Worm (Caenorhabditis elegans) whole organism, L4 larva: Measurements from ENCODE around the gene F13H10.3.

Experiments
- D1046.2 ChIP-seq: fragments of 200-800 bp; sonication (Bioruptor generic); IDR thresholded peaks from 2 replicates; pipeline ENCODE4 v1.3.6; 2022; ENCODE audit warnings: missing genetic modification characterization, missing compliant biosample characterization
- F10B5.3 ChIP-seq: sonication (generic microtip); optimal IDR thresholded peaks from 2 replicates; lab custom pipeline; 2016; ENCODE audit warnings: mild to moderate bottlenecking, missing genetic modification characterization, missing compliant biosample characterization
- F37D6.2 ChIP-seq: sonication (generic microtip); optimal IDR thresholded peaks from 2 replicates; lab custom pipeline; 2016; ENCODE audit warnings: mild to moderate bottlenecking, missing genetic modification characterization, missing compliant biosample characterization
- F49E8.2 ChIP-seq: sonication (generic microtip); optimal IDR thresholded peaks from 2 replicates; lab custom pipeline; 2016; ENCODE audit warnings: missing compliant biosample characterization, mild to moderate bottlenecking, missing genetic modification characterization, borderline replicate concordance
- Y48G9A.11 ChIP-seq: fragments of 200-800 bp; sonication (Bioruptor generic); IDR thresholded peaks from 2 replicates; pipeline ENCODE4 v1.3.6; 2022; ENCODE audit warnings: missing genetic modification reagents, missing genetic modification characterization, missing compliant biosample characterization
- ZK546.5 ChIP-seq, 2 experiments: sonication (generic microtip); optimal IDR thresholded peaks; 2 replicates each; lab custom pipeline; 2017; ENCODE audit warnings: missing biosample characterization in 2 of 2, missing genetic modification characterization in 2 of 2
- aha-1 ChIP-seq: fragments of 150-350 bp; peaks from one replicate; lab custom pipeline; 2014; ENCODE audit warnings: missing biosample characterization, missing genetic modification characterization
- aly-2 ChIP-seq: sonication (generic microtip); optimal IDR thresholded peaks from 2 replicates; lab custom pipeline; 2018; ENCODE audit warnings: missing biosample characterization, missing genetic modification characterization
- ama-1 ChIP-seq: fragments of 150-350 bp; optimal IDR thresholded peaks from 2 replicates; lab custom pipeline; 2014; ENCODE audit warnings: inconsistent platforms, mixed read lengths
- arid-1 ChIP-seq: fragments of 200-800 bp; sonication (Bioruptor generic); conservative IDR thresholded peaks from 2 replicates; pipeline ENCODE4 v1.3.6; 2022; ENCODE audit warnings: missing genetic modification reagents, missing genetic modification characterization, missing compliant biosample characterization
- attf-4 ChIP-seq: sonication (generic microtip); optimal IDR thresholded peaks from 3 replicates; lab custom pipeline; 2017; ENCODE audit warnings: missing biosample characterization, missing genetic modification characterization
- ceh-28 ChIP-seq: fragments of 150-350 bp; optimal IDR thresholded peaks from 2 replicates; lab custom pipeline; 2014; ENCODE audit warnings: missing biosample characterization, missing genetic modification reagents, missing genetic modification characterization
- ceh-82 ChIP-seq: sonication (generic microtip); optimal IDR thresholded peaks from 2 replicates; lab custom pipeline; 2017; ENCODE audit warnings: missing biosample characterization, missing genetic modification characterization
- ces-1 ChIP-seq: fragments of 150-350 bp; sonication (generic microtip); optimal IDR thresholded peaks from 4 replicates; lab custom pipeline; 2014; ENCODE audit warnings: missing biosample characterization, missing genetic modification reagents, missing genetic modification characterization
- cey-2 ChIP-seq: sonication (generic microtip); optimal IDR thresholded peaks from 3 replicates; lab custom pipeline; 2017; ENCODE audit warnings: missing genetic modification characterization, mild to moderate bottlenecking, missing compliant biosample characterization, antibody characterized with exemption, borderline replicate concordance; ENCODE audit not compliant: insufficient read depth
- ctbp-1 ChIP-seq: fragments of 200-800 bp; sonication (Bioruptor generic); IDR thresholded peaks from 2 replicates; pipeline ENCODE4 v1.3.6; 2022; ENCODE audit warnings: missing genetic modification reagents, missing genetic modification characterization, missing compliant biosample characterization
- daf-16 ChIP-seq, 3 experiments: sonication (generic microtip); optimal IDR thresholded peaks; 2 replicates each; lab custom pipeline; 2016 to 2017; ENCODE audit warnings: missing genetic modification characterization in 3 of 3, missing genetic modification reagents in 3 of 3, mild to moderate bottlenecking in 2 of 3, missing compliant biosample characterization in 2 of 3, missing biosample characterization in 1 of 3, moderate library complexity in 1 of 3
- daf-8 ChIP-seq: fragments of 200-800 bp; sonication (Bioruptor generic); IDR thresholded peaks from 2 replicates; pipeline ENCODE4 v1.3.6; 2022; ENCODE audit warnings: missing genetic modification characterization, missing compliant biosample characterization
- dmd-6 ChIP-seq: fragments of 200-800 bp; sonication (Bioruptor generic); IDR thresholded peaks from 2 replicates; pipeline ENCODE4 v1.3.6; 2022; ENCODE audit warnings: missing genetic modification reagents, missing genetic modification characterization, missing compliant biosample characterization
- dmd-9 ChIP-seq: fragments of 200-800 bp; sonication (Bioruptor generic); IDR thresholded peaks from 2 replicates; pipeline ENCODE4 v1.3.6; 2022; ENCODE audit warnings: missing genetic modification reagents, missing genetic modification characterization, missing compliant biosample characterization
- dve-1 ChIP-seq: sonication (generic microtip); optimal IDR thresholded peaks from 2 replicates; lab custom pipeline; 2017; ENCODE audit warnings: antibody characterized with exemption, mild to moderate bottlenecking, missing genetic modification characterization, missing compliant biosample characterization; ENCODE audit not compliant: insufficient read depth
- fkh-10 ChIP-seq: fragments of 150-350 bp; optimal IDR thresholded peaks from 2 replicates; lab custom pipeline; 2014; ENCODE audit warnings: missing biosample characterization, missing genetic modification reagents, missing genetic modification characterization
- hif-1 ChIP-seq, 2 experiments: sonication (generic microtip); optimal IDR thresholded peaks; 2 replicates each; lab custom pipeline; 2016 to 2017; ENCODE audit warnings: missing compliant biosample characterization in 2 of 2, missing genetic modification characterization in 2 of 2, missing genetic modification reagents in 2 of 2, missing genotype in 2 of 2, mild to moderate bottlenecking in 1 of 2
- lim-7 ChIP-seq: fragments of 200-800 bp; sonication (Bioruptor generic); IDR thresholded peaks from 2 replicates; pipeline ENCODE4 v1.3.6; 2022; ENCODE audit warnings: missing genetic modification characterization, missing compliant biosample characterization
- lin-15B ChIP-seq: fragments of 150-350 bp; sonication (generic microtip); optimal IDR thresholded peaks from 3 replicates; lab custom pipeline; 2014; ENCODE audit warnings: missing biosample characterization, missing genetic modification characterization
- lin-29 ChIP-seq: fragments of 200-800 bp; sonication (Bioruptor generic); IDR thresholded peaks from 2 replicates; pipeline ENCODE4 v1.3.6; 2022; ENCODE audit warnings: missing genetic modification reagents, missing genetic modification characterization, missing compliant biosample characterization
- lin-38 ChIP-seq: fragments of 200-800 bp; sonication (Bioruptor generic); IDR thresholded peaks from 2 replicates; pipeline ENCODE4 v1.3.6; 2022; ENCODE audit warnings: missing genetic modification reagents, missing genetic modification characterization, missing compliant biosample characterization
- madf-5 ChIP-seq, 2 experiments: fragments of 200-800 bp; sonication (Bioruptor generic); IDR thresholded peaks; 2 replicates each; pipeline ENCODE4 v1.3.6; 2022; ENCODE audit warnings: missing compliant biosample characterization in 2 of 2, missing genetic modification characterization in 2 of 2
- madf-9 ChIP-seq: fragments of 200-800 bp; sonication (Bioruptor generic); conservative IDR thresholded peaks from 2 replicates; pipeline ENCODE4 v1.3.6; 2022; ENCODE audit warnings: missing genetic modification reagents, missing genetic modification characterization, missing compliant biosample characterization
- mdl-1 ChIP-seq, 2 experiments: fragments of 150-350 bp in 1 of 2; sonication (generic microtip) in 1 of 2; optimal IDR thresholded peaks; 2 replicates each; lab custom pipeline; 2014 to 2017; ENCODE audit warnings: missing biosample characterization in 2 of 2, missing genetic modification characterization in 2 of 2
- mes-2 ChIP-seq: sonication (generic microtip); optimal IDR thresholded peaks from 2 replicates; lab custom pipeline; 2016; ENCODE audit warnings: missing genotype, mild to moderate bottlenecking, missing genetic modification characterization, missing compliant biosample characterization; ENCODE audit not compliant: poor library complexity, severe bottlenecking
- mxl-3 ChIP-seq: fragments of 200-800 bp; sonication (Bioruptor generic); optimal IDR thresholded peaks from 2 replicates; lab custom pipeline; 2018; ENCODE audit warnings: mild to moderate bottlenecking, missing genetic modification characterization, missing compliant biosample characterization
- nhr-10 ChIP-seq: fragments of 150-350 bp; optimal IDR thresholded peaks from 2 replicates; lab custom pipeline; 2014; ENCODE audit warnings: missing biosample characterization, missing genetic modification characterization
- nhr-102 ChIP-seq: sonication (generic microtip); optimal IDR thresholded peaks from 2 replicates; lab custom pipeline; 2016; ENCODE audit warnings: mild to moderate bottlenecking, missing genetic modification characterization, moderate library complexity, missing compliant biosample characterization
- nhr-237 ChIP-seq: sonication (generic microtip); optimal IDR thresholded peaks from 2 replicates; lab custom pipeline; 2017; ENCODE audit warnings: missing biosample characterization, missing genetic modification characterization
- nhr-41 ChIP-seq: fragments of 200-800 bp; sonication (Bioruptor generic); IDR thresholded peaks from 2 replicates; pipeline ENCODE4 v1.3.6; 2022; ENCODE audit warnings: missing genetic modification reagents, missing genetic modification characterization, missing compliant biosample characterization
- nhr-48 ChIP-seq: sonication (generic microtip); optimal IDR thresholded peaks from 2 replicates; lab custom pipeline; 2016; ENCODE audit warnings: mild to moderate bottlenecking, missing genetic modification characterization, missing compliant biosample characterization
- pha-4 ChIP-seq, 2 experiments: fragments of 150-350 bp in 1 of 2; fragments of 200-800 bp in 1 of 2; sonication (Bioruptor generic) in 1 of 2; IDR thresholded peaks in 1 of 2; optimal IDR thresholded peaks in 1 of 2; 2 replicates each; pipeline versions ENCODE4 v1.3.6 to Lab custom; 2014 to 2022; ENCODE audit warnings: missing genetic modification characterization in 2 of 2, missing genetic modification reagents in 2 of 2, missing biosample characterization in 1 of 2, missing compliant biosample characterization in 1 of 2
- pqm-1 ChIP-seq: sonication (generic microtip); optimal IDR thresholded peaks from 2 replicates; lab custom pipeline; 2017; ENCODE audit warnings: missing biosample characterization, missing genetic modification characterization
- rbr-2 ChIP-seq: sonication (generic microtip); optimal IDR thresholded peaks from 2 replicates; lab custom pipeline; 2016; ENCODE audit warnings: missing genotype, missing genetic modification characterization, missing compliant biosample characterization
- sdz-12 ChIP-seq: fragments of 200-800 bp; sonication (Bioruptor generic); optimal IDR thresholded peaks from 2 replicates; lab custom pipeline; 2018; ENCODE audit warnings: mild to moderate bottlenecking, missing genetic modification characterization, missing compliant biosample characterization
- set-16 ChIP-seq: fragments of 200-800 bp; sonication (Bioruptor generic); IDR thresholded peaks from 2 replicates; pipeline ENCODE4 v1.3.6; 2022; ENCODE audit warnings: missing genetic modification reagents, missing genetic modification characterization, missing compliant biosample characterization
- snpc-1.2 ChIP-seq: fragments of 200-800 bp; sonication (Bioruptor generic); IDR thresholded peaks from 2 replicates; pipeline ENCODE4 v1.3.6; 2022; ENCODE audit warnings: missing genetic modification reagents, missing genetic modification characterization, missing compliant biosample characterization
- snpc-4 ChIP-seq: fragments of 150-350 bp; optimal IDR thresholded peaks from 2 replicates; lab custom pipeline; 2014; ENCODE audit warnings: missing biosample characterization, missing genetic modification characterization
- spr-1 ChIP-seq: sonication (generic microtip); optimal IDR thresholded peaks from 2 replicates; lab custom pipeline; 2016; ENCODE audit warnings: mild to moderate bottlenecking, missing genetic modification characterization, missing compliant biosample characterization
- spr-3 ChIP-seq: fragments of 200-800 bp; sonication (Bioruptor generic); optimal IDR thresholded peaks from 2 replicates; lab custom pipeline; 2018; ENCODE audit warnings: mild to moderate bottlenecking, missing genetic modification characterization, missing compliant biosample characterization
- tag-97 ChIP-seq: fragments of 200-800 bp; sonication (Bioruptor generic); IDR thresholded peaks from 2 replicates; pipeline ENCODE4 v1.3.6; 2022; ENCODE audit warnings: missing genetic modification characterization, missing compliant biosample characterization
- tra-1 ChIP-seq: fragments of 200-800 bp; sonication (Bioruptor generic); IDR thresholded peaks from 2 replicates; pipeline ENCODE4 v1.3.6; 2022; ENCODE audit warnings: missing genetic modification reagents, missing genetic modification characterization, missing compliant biosample characterization
- unc-62 ChIP-seq, 3 experiments: fragments of 150-350 bp in 1 of 3; sonication (generic microtip); optimal IDR thresholded peaks in 2 of 3; peaks in 1 of 3; 1 replicate in 1 of 3; 2 replicates in 2 of 3; lab custom pipeline; 2014 to 2017; ENCODE audit warnings: missing biosample characterization in 3 of 3, missing genetic modification characterization in 3 of 3, missing genetic modification reagents in 3 of 3, missing genotype in 1 of 3
- zfp-2 ChIP-seq: sonication (generic microtip); optimal IDR thresholded peaks from 2 replicates; lab custom pipeline; 2016; ENCODE audit warnings: mild to moderate bottlenecking, missing genetic modification characterization, missing compliant biosample characterization

Gene F13H10.3

ce11 chrIV:11036222-11036621 is 20.5 kb upstream of the F13H10.3 start, which contains the start of gene fkb-1 (continued):
- peak in 1 of 2 experiments; percentile 17 for TF ChIP-seq daf-16 (GFP tag; optimal IDR thresholded peaks at IDR 0.05; lab: Kevin White, UChicago)
- TF ChIP-seq daf-16 (tag; optimal IDR thresholded peaks at IDR 0.05; lab: Kevin White, UChicago): peak; percentile 25
- no peak for TF ChIP-seq sdz-12 (GFP tag; lab: Kevin White, UChicago)
- no peak for TF ChIP-seq F49E8.2 (tag; lab: Kevin White, UChicago)
- TF ChIP-seq ZK546.5 (tag; optimal IDR thresholded peaks at IDR 0.05; lab: Kevin White, UChicago): no peak
- TF ChIP-seq tra-1 (GFP tag; lab: Robert Waterston, UW): no peak
- no peak for TF ChIP-seq lim-7
- no peak for TF ChIP-seq cey-2 (tag; lab: Kevin White, UChicago)
- TF ChIP-seq nhr-102 (tag; lab: Kevin White, UChicago): peak; percentile 6
- no peak for TF ChIP-seq madf-9 (GFP tag; lab: Robert Waterston, UW)
- TF ChIP-seq lin-29: no peak
- peak; percentile 58 for TF ChIP-seq mes-2
- no peak for TF ChIP-seq fkh-10 (GFP tag; lab: Kevin White, UChicago)
- TF ChIP-seq aly-2 (tag; lab: Kevin White, UChicago): no peak
- TF ChIP-seq zfp-2 (tag; lab: Kevin White, UChicago): no peak
- no peak for TF ChIP-seq nhr-10 (tag; lab: Kevin White, UChicago)
- TF ChIP-seq aha-1: no peak
- TF ChIP-seq ama-1 (lab: Kevin White, UChicago): no peak
- no peak for TF ChIP-seq madf-5 (GFP tag; IDR thresholded peaks at IDR 0.05; lab: Robert Waterston, UW)
- no peak for TF ChIP-seq F10B5.3 (tag; lab: Kevin White, UChicago)
- TF ChIP-seq daf-8 (GFP tag; lab: Robert Waterston, UW): no peak
- no peak for TF ChIP-seq dmd-9 (GFP tag; lab: Robert Waterston, UW)
- TF ChIP-seq nhr-237 (tag; lab: Kevin White, UChicago): no peak
- TF ChIP-seq D1046.2 (GFP tag; lab: Robert Waterston, UW): no peak
- TF ChIP-seq F37D6.2 (tag; lab: Kevin White, UChicago): peak; percentile 6
- TF ChIP-seq rbr-2 (tag; lab: Kevin White, UChicago): peak; percentile 66
- TF ChIP-seq mxl-3 (GFP tag; lab: Kevin White, UChicago): no peak
- peak in 1 of 2 experiments; percentile 96 for TF ChIP-seq unc-62 (GFP tag; optimal IDR thresholded peaks at IDR 0.05 in 1 of 2; lab: Kevin White, UChicago)
- TF ChIP-seq unc-62 (tag; optimal IDR thresholded peaks at IDR 0.05; lab: Kevin White, UChicago): no peak
- TF ChIP-seq ceh-82: no peak
- no peak for TF ChIP-seq snpc-4
- no peak for TF ChIP-seq ctbp-1 (GFP tag; lab: Robert Waterston, UW)
- peak in 1 of 2 experiments; percentile 46 for TF ChIP-seq mdl-1 (tag; optimal IDR thresholded peaks at IDR 0.05; lab: Kevin White, UChicago)
- peak; percentile 56; the same call in 1 of the 2 replicates for TF ChIP-seq dmd-6 (GFP tag; lab: Robert Waterston, UW)
- no peak for TF ChIP-seq snpc-1.2 (GFP tag; lab: Robert Waterston, UW)
- TF ChIP-seq set-16 (GFP tag; lab: Robert Waterston, UW): no peak
- TF ChIP-seq nhr-48 (tag; lab: Kevin White, UChicago): no peak
- TF ChIP-seq pqm-1: peak; percentile 20
- no peak for TF ChIP-seq spr-3 (GFP tag; lab: Kevin White, UChicago)
- no peak for TF ChIP-seq ces-1 (GFP tag; lab: Kevin White, UChicago)
- peak; percentile 83 for TF ChIP-seq dve-1 (tag; lab: Kevin White, UChicago)
- TF ChIP-seq Y48G9A.11 (GFP tag; lab: Robert Waterston, UW): no peak
- TF ChIP-seq spr-1: peak; percentile 20
- no peak for TF ChIP-seq ceh-28 (tag; lab: Kevin White, UChicago)
- no peak for TF ChIP-seq tag-97 (GFP tag; lab: Robert Waterston, UW)
- no peak for TF ChIP-seq nhr-41
- TF ChIP-seq pha-4 (GFP tag; IDR thresholded peaks at IDR 0.05; lab: Robert Waterston, UW): no peak
- peak; percentile 87 for TF ChIP-seq pha-4 (tag; optimal IDR thresholded peaks at IDR 0.05; lab: Kevin White, UChicago)
- TF ChIP-seq attf-4 (tag; lab: Kevin White, UChicago): no peak
- peak; percentile 62 for TF ChIP-seq lin-38 (GFP tag; lab: Robert Waterston, UW)
- no peak for TF ChIP-seq lin-15B (tag; lab: Kevin White, UChicago)
- no peak for TF ChIP-seq hif-1 (tag; optimal IDR thresholded peaks at IDR 0.05; lab: Kevin White, UChicago)
- no peak for TF ChIP-seq arid-1 (GFP tag; lab: Robert Waterston, UW)
